Fruit fly (Drosophila melanogaster) whole organism, adult: ENCODE measurements around the gene Trim9.

ENCODE experiments used
- CG11617 ChIP-seq: fragments of 200-800 bp; sonication (Bioruptor generic); optimal IDR thresholded peaks from 2 replicates; lab custom pipeline; 2017; ENCODE audit warnings: mild to moderate bottlenecking, missing biosample characterization, missing genetic modification reagents, missing genetic modification characterization
- CG33017 ChIP-seq: fragments of 200-800 bp; sonication (Bioruptor generic); optimal IDR thresholded peaks from 2 replicates; lab custom pipeline; 2018; ENCODE audit warnings: missing biosample characterization, mild to moderate bottlenecking, missing genetic modification characterization, moderate library complexity
- CG7045 ChIP-seq: fragments of 200-800 bp; sonication (Bioruptor generic); optimal IDR thresholded peaks from 2 replicates; lab custom pipeline; 2017; ENCODE audit warnings: missing biosample characterization, mild to moderate bottlenecking, missing genetic modification characterization
- Hr96 ChIP-seq: fragments of 200-800 bp; sonication (Bioruptor generic); optimal IDR thresholded peaks from 2 replicates; lab custom pipeline; 2016; ENCODE audit warnings: missing biosample characterization, missing genetic modification characterization
- Mnt ChIP-seq: fragments of 200-800 bp; sonication (Bioruptor generic); optimal IDR thresholded peaks from 2 replicates; lab custom pipeline; 2016; ENCODE audit warnings: missing biosample characterization, mild to moderate bottlenecking, missing genetic modification characterization
- cnc ChIP-seq, 2 experiments: fragments of >200 bp; optimal IDR thresholded peaks; 2 replicates each; lab custom pipeline; 2017
- kay ChIP-seq: fragments of 200-800 bp; sonication (Bioruptor generic); peaks from one replicate; lab custom pipeline; 2016; ENCODE audit warnings: missing biosample characterization, missing genetic modification characterization, borderline replicate concordance
- pad ChIP-seq: fragments of 200-800 bp; sonication (Bioruptor generic); optimal IDR thresholded peaks from 3 replicates; lab custom pipeline; 2017; ENCODE audit warnings: missing biosample characterization, missing genetic modification characterization, mild to moderate bottlenecking, moderate library complexity, missing genetic modification reagents
- tj ChIP-seq: fragments of 200-800 bp; sonication (Bioruptor generic); optimal IDR thresholded peaks from 3 replicates; lab custom pipeline; 2017; ENCODE audit warnings: missing biosample characterization, mild to moderate bottlenecking, missing genetic modification characterization, moderate library complexity

- no peak for TF ChIP-seq kay
- TF ChIP-seq tj (GFP tag; lab: Kevin White, UChicago) = no peak
- TF ChIP-seq CG7045 (GFP tag; lab: Kevin White, UChicago) = no peak
- TF ChIP-seq CG11617 (GFP tag; lab: Kevin White, UChicago) = no peak
- no peak for TF ChIP-seq CG33017 (tag; lab: Kevin White, UChicago)
- TF ChIP-seq Hr96 (GFP tag; lab: Kevin White, UChicago) = no peak
- no peak for TF ChIP-seq pad (GFP tag; lab: Kevin White, UChicago)
- TF ChIP-seq Mnt = no peak
- no peak for TF ChIP-seq cnc (optimal IDR thresholded peaks at IDR 0.05; lab: Kevin White, UChicago)
Observed at dm6 chr2L:10579453-10579852, 34.8 kb downstream of the Trim9 start, which contains the start of gene CG34160.
